Fruit fly (Drosophila melanogaster) whole organism, embryonic: ENCODE measurements around the gene CG16985.

Experiments
- C15 ChIP-seq: fragments of 200-800 bp; sonication (Bioruptor generic); IDR thresholded peaks from 3 replicates; pipeline ENCODE4 v1.3.6; 2022; ENCODE audit warnings: missing biosample characterization, missing genetic modification characterization
- CG1024 ChIP-seq: fragments of 200-800 bp; sonication (Bioruptor generic); IDR thresholded peaks from 2 replicates; pipeline ENCODE4 v1.3.6; 2022; ENCODE audit warnings: missing biosample characterization, missing genetic modification characterization
- CG16815 ChIP-seq: fragments of 200-800 bp; sonication (Bioruptor generic); optimal IDR thresholded peaks from 3 replicates; lab custom pipeline; 2017; ENCODE audit warnings: missing biosample characterization, mild to moderate bottlenecking, missing genetic modification characterization
- CG17328 ChIP-seq: fragments of 200-800 bp; sonication (Bioruptor generic); IDR thresholded peaks from 2 replicates; pipeline ENCODE4 v1.3.6; 2022; ENCODE audit warnings: missing biosample characterization, missing genetic modification characterization
- CG17361 ChIP-seq: fragments of 200-800 bp; sonication (Bioruptor generic); IDR thresholded peaks from 3 replicates; pipeline ENCODE4 v1.3.6; 2022; ENCODE audit warnings: missing biosample characterization, missing genetic modification characterization
- CG17385 ChIP-seq: fragments of 200-800 bp; sonication (Bioruptor generic); optimal IDR thresholded peaks from 3 replicates; lab custom pipeline; 2018; ENCODE audit warnings: missing biosample characterization, mild to moderate bottlenecking, missing genetic modification characterization
- CG17802 ChIP-seq: fragments of 200-800 bp; sonication (Bioruptor generic); optimal IDR thresholded peaks from 2 replicates; lab custom pipeline; 2018; ENCODE audit warnings: missing biosample characterization, mild to moderate bottlenecking, missing genetic modification characterization, moderate library complexity
- CG1792 ChIP-seq: fragments of 200-800 bp; sonication (Bioruptor generic); optimal IDR thresholded peaks from 2 replicates; lab custom pipeline; 2016; ENCODE audit warnings: missing biosample characterization, missing genetic modification characterization
- CG18599 ChIP-seq: fragments of 200-800 bp; sonication (Bioruptor generic); optimal IDR thresholded peaks from 3 replicates; lab custom pipeline; 2017; ENCODE audit warnings: missing biosample characterization, missing genetic modification characterization, mild to moderate bottlenecking, moderate library complexity, missing genetic modification reagents
- CG18619 ChIP-seq: fragments of 200-800 bp; sonication (Bioruptor generic); optimal IDR thresholded peaks from 3 replicates; lab custom pipeline; 2017; ENCODE audit warnings: missing biosample characterization, mild to moderate bottlenecking, missing genetic modification characterization
- CG2120 ChIP-seq: fragments of 200-800 bp; sonication (Bioruptor generic); optimal IDR thresholded peaks from 3 replicates; lab custom pipeline; 2016; ENCODE audit warnings: missing biosample characterization, missing genetic modification characterization
- CG31224 ChIP-seq: fragments of 200-800 bp; sonication (Bioruptor generic); IDR thresholded peaks from 2 replicates; pipeline ENCODE4 v1.3.6; 2022; ENCODE audit warnings: missing biosample characterization, missing genetic modification characterization
- CG3163 ChIP-seq: fragments of 200-800 bp; sonication (Bioruptor generic); optimal IDR thresholded peaks from 3 replicates; lab custom pipeline; 2016; ENCODE audit warnings: missing biosample characterization, missing genetic modification characterization
- CG9932 ChIP-seq: fragments of 200-800 bp; sonication (Bioruptor generic); IDR thresholded peaks from 2 replicates; pipeline ENCODE4 v1.3.6; 2022; ENCODE audit warnings: missing biosample characterization, missing genetic modification characterization
- CTCF ChIP-seq: fragments of 200-800 bp; sonication (Bioruptor generic); optimal IDR thresholded peaks from 2 replicates; lab custom pipeline; 2017; ENCODE audit warnings: missing biosample characterization, mild to moderate bottlenecking, missing genetic modification characterization, moderate library complexity
- ERR ChIP-seq: fragments of 200-800 bp; sonication (Bioruptor generic); optimal IDR thresholded peaks from 2 replicates; lab custom pipeline; 2016; ENCODE audit warnings: missing biosample characterization, missing genetic modification characterization
- Elba2 ChIP-seq: fragments of 200-800 bp; sonication (Bioruptor generic); optimal IDR thresholded peaks from 3 replicates; lab custom pipeline; 2016; ENCODE audit warnings: missing biosample characterization, missing genetic modification characterization
- GATAe ChIP-seq: fragments of 200-800 bp; sonication (Bioruptor generic); conservative IDR thresholded peaks from 2 replicates; pipeline ENCODE4 v1.3.6; 2022; ENCODE audit warnings: missing biosample characterization, missing genetic modification characterization
- Mes4 ChIP-seq: fragments of 200-800 bp; sonication (Bioruptor generic); optimal IDR thresholded peaks from 2 replicates; lab custom pipeline; 2016; ENCODE audit warnings: missing biosample characterization, missing genetic modification characterization
- Mrtf ChIP-seq: fragments of 200-800 bp; sonication (Bioruptor generic); IDR thresholded peaks from 3 replicates; pipeline ENCODE4 v1.3.6; 2022; ENCODE audit warnings: missing biosample characterization, missing genetic modification characterization
- Neu2 ChIP-seq: fragments of 200-800 bp; sonication (Bioruptor generic); optimal IDR thresholded peaks from 3 replicates; lab custom pipeline; 2016; ENCODE audit warnings: missing biosample characterization, missing genetic modification characterization, borderline replicate concordance
- Six4 ChIP-seq: fragments of 200-800 bp; sonication (Bioruptor generic); optimal IDR thresholded peaks from 2 replicates; lab custom pipeline; 2016; ENCODE audit warnings: missing biosample characterization, missing genetic modification characterization
- Vsx1 ChIP-seq: fragments of 200-800 bp; sonication (Bioruptor generic); optimal IDR thresholded peaks from 2 replicates; lab custom pipeline; 2017; ENCODE audit warnings: missing biosample characterization, mild to moderate bottlenecking, missing genetic modification characterization, missing genetic modification reagents
- ap ChIP-seq: fragments of 200-800 bp; sonication (Bioruptor generic); IDR thresholded peaks from 2 replicates; pipeline ENCODE4 v1.3.6; 2022; ENCODE audit warnings: missing biosample characterization, missing genetic modification characterization
- ara ChIP-seq: fragments of 200-800 bp; sonication (Bioruptor generic); IDR thresholded peaks from 2 replicates; pipeline ENCODE4 v1.3.6; 2022; ENCODE audit warnings: missing biosample characterization, missing genetic modification characterization
- ash1 ChIP-seq: fragments of 200-800 bp; sonication (Bioruptor generic); optimal IDR thresholded peaks from 2 replicates; lab custom pipeline; 2018; ENCODE audit warnings: missing biosample characterization, mild to moderate bottlenecking, missing genetic modification characterization
- bowl ChIP-seq: fragments of 200-800 bp; sonication (Bioruptor generic); IDR thresholded peaks from 2 replicates; pipeline ENCODE4 v1.3.6; 2022; ENCODE audit warnings: missing biosample characterization, missing genetic modification characterization
- btn ChIP-seq: fragments of 200-800 bp; sonication (Bioruptor generic); optimal IDR thresholded peaks from 2 replicates; lab custom pipeline; 2016; ENCODE audit warnings: missing biosample characterization, missing genetic modification characterization
- corto ChIP-seq: fragments of 200-800 bp; sonication (Bioruptor generic); optimal IDR thresholded peaks from 2 replicates; lab custom pipeline; 2016; ENCODE audit warnings: missing biosample characterization, mild to moderate bottlenecking, missing genetic modification characterization, moderate library complexity
- crp ChIP-seq, 2 experiments: fragments of 200-800 bp; sonication (Bioruptor generic); optimal IDR thresholded peaks; 2 replicates in 1 of 2; 3 replicates in 1 of 2; lab custom pipeline; 2017; ENCODE audit warnings: missing biosample characterization in 2 of 2, missing genetic modification characterization in 2 of 2, mild to moderate bottlenecking in 1 of 2, moderate library complexity in 1 of 2
- dpn ChIP-seq, 2 experiments: fragments of 200-800 bp; sonication (Bioruptor generic); optimal IDR thresholded peaks; 3 replicates each; lab custom pipeline; 2016; ENCODE audit warnings: missing biosample characterization in 2 of 2, missing genetic modification characterization in 2 of 2
- emc ChIP-seq: fragments of 200-800 bp; sonication (Bioruptor generic); optimal IDR thresholded peaks from 2 replicates; lab custom pipeline; 2016; ENCODE audit warnings: missing biosample characterization, missing genetic modification characterization
- fd3F ChIP-seq: fragments of 200-800 bp; sonication (Bioruptor generic); optimal IDR thresholded peaks from 2 replicates; lab custom pipeline; 2018; ENCODE audit warnings: missing biosample characterization, mild to moderate bottlenecking, missing genetic modification characterization, moderate library complexity
- ftz-f1 ChIP-seq: fragments of 200-800 bp; sonication (Bioruptor generic); optimal IDR thresholded peaks from 2 replicates; lab custom pipeline; 2016; ENCODE audit warnings: missing biosample characterization, missing genetic modification characterization
- gro ChIP-seq: fragments of 200-800 bp; sonication (Bioruptor generic); optimal IDR thresholded peaks from 2 replicates; lab custom pipeline; 2016; ENCODE audit warnings: missing biosample characterization, missing genetic modification characterization
- gsb ChIP-seq: fragments of 200-800 bp; sonication (Bioruptor generic); IDR thresholded peaks from 2 replicates; pipeline ENCODE4 v1.3.6; 2022; ENCODE audit warnings: missing biosample characterization, missing genetic modification characterization
- jumu ChIP-seq: fragments of 200-800 bp; sonication (Bioruptor generic); optimal IDR thresholded peaks from 3 replicates; lab custom pipeline; 2016; ENCODE audit warnings: missing biosample characterization, missing genetic modification characterization
- otp ChIP-seq: fragments of 200-800 bp; sonication (Bioruptor generic); IDR thresholded peaks from 3 replicates; pipeline ENCODE4, ENCODE4 v1.3.6; 2022; ENCODE audit warnings: missing biosample characterization, missing genetic modification characterization
- pan ChIP-seq, 4 experiments: fragments of >200 bp in 3 of 4; fragments of 200-800 bp in 1 of 4; sonication (Bioruptor generic) in 1 of 4; optimal IDR thresholded peaks in 3 of 4; IDR thresholded peaks in 1 of 4; 2 replicates each; pipeline versions ENCODE4 v1.3.6 to Lab custom; 2017 to 2022; ENCODE audit warnings: missing biosample characterization in 2 of 4, missing genetic modification characterization in 2 of 4, mixed read lengths in 1 of 4
- pita ChIP-seq: fragments of 200-800 bp; sonication (Bioruptor generic); optimal IDR thresholded peaks from 2 replicates; lab custom pipeline; 2017; ENCODE audit warnings: missing biosample characterization, mild to moderate bottlenecking, missing genetic modification characterization
- pnt ChIP-seq: fragments of 200-800 bp; sonication (Bioruptor generic); optimal IDR thresholded peaks from 3 replicates; lab custom pipeline; 2016; ENCODE audit warnings: missing biosample characterization, missing genetic modification characterization
- pros ChIP-seq: fragments of 200-800 bp; sonication (Bioruptor generic); optimal IDR thresholded peaks from 3 replicates; lab custom pipeline; 2019; ENCODE audit warnings: missing biosample characterization, mild to moderate bottlenecking, missing genetic modification characterization, moderate library complexity
- scrt ChIP-seq: fragments of 200-800 bp; sonication (Bioruptor generic); optimal IDR thresholded peaks from 2 replicates; lab custom pipeline; 2018; ENCODE audit warnings: missing biosample characterization, mild to moderate bottlenecking, missing genetic modification characterization, moderate library complexity
- sima ChIP-seq: fragments of 200-800 bp; sonication (Bioruptor generic); optimal IDR thresholded peaks from 2 replicates; lab custom pipeline; 2016; ENCODE audit warnings: missing biosample characterization, missing genetic modification characterization
- slp2 ChIP-seq: fragments of 200-800 bp; sonication (Bioruptor generic); optimal IDR thresholded peaks from 2 replicates; lab custom pipeline; 2016; ENCODE audit warnings: missing biosample characterization, missing genetic modification characterization
- sug ChIP-seq: fragments of 200-800 bp; optimal IDR thresholded peaks from 2 replicates; lab custom pipeline; 2019; ENCODE audit warnings: missing biosample characterization, mild to moderate bottlenecking, missing genetic modification characterization, moderate library complexity
- toy ChIP-seq: fragments of 200-800 bp; sonication (Bioruptor generic); IDR thresholded peaks from 2 replicates; pipeline ENCODE4 v1.3.6; 2022; ENCODE audit warnings: missing biosample characterization, missing genetic modification characterization
- vnd ChIP-seq: fragments of 200-800 bp; sonication (Bioruptor generic); IDR thresholded peaks from 3 replicates; pipeline ENCODE4 v1.3.6; 2022; ENCODE audit warnings: missing biosample characterization, missing genetic modification characterization; ENCODE audit not compliant: partially characterized antibody
- wor ChIP-seq: fragments of 200-800 bp; sonication (Bioruptor generic); IDR thresholded peaks from 2 replicates; pipeline ENCODE4 v1.3.6; 2022; ENCODE audit warnings: missing biosample characterization, missing genetic modification characterization
- zen ChIP-seq: fragments of 200-800 bp; sonication (Bioruptor generic); optimal IDR thresholded peaks from 3 replicates; lab custom pipeline; 2018; ENCODE audit warnings: missing biosample characterization, mild to moderate bottlenecking, missing genetic modification characterization, moderate library complexity

Gene CG16985

dm6 chr3L:2584119-2584805 lies 14.8 kb upstream of the CG16985 start (continued):
- TF ChIP-seq sima (no peak), pita (GFP tag; lab: Kevin White, UChicago) (no peak), Mes4 (peak; percentile 77), ash1 (peak; percentile 22), CG17328 (GFP tag; lab: Robert Waterston, UW) (peak; percentile 46), pnt (GFP tag; lab: Kevin White, UChicago) (peak; percentile 57), pros (GFP tag; lab: Kevin White, UChicago) (peak; percentile 91), pan (optimal IDR thresholded peaks at IDR 0.05; lab: Kevin White, UChicago) (no peak), pan (GFP tag; optimal IDR thresholded peaks at IDR 0.05 in 1 of 2, IDR thresholded peaks at IDR 0.05 in 1 of 2) (peak in 1 of 2 experiments; percentile 72), scrt (GFP tag; lab: Kevin White, UChicago) (peak; percentile 69), toy (GFP tag; lab: Robert Waterston, UW) (0 out of 2 replicates have a peak, but pooled peaks have one; percentile 43), ftz-f1 (no peak), CG17361 (GFP tag; lab: Robert Waterston, UW) (peak; percentile 98), slp2 (GFP tag; lab: Kevin White, UChicago) (peak; percentile 76), C15 (GFP tag; lab: Robert Waterston, UW) (no peak), vnd (GFP tag; lab: Robert Waterston, UW) (no peak), crp (GFP tag; optimal IDR thresholded peaks at IDR 0.05; lab: Kevin White, UChicago) (peak in 1 of 2 experiments; percentile 31), CG17385 (GFP tag; lab: Kevin White, UChicago) (peak; percentile 88), CG18599 (GFP tag; lab: Kevin White, UChicago) (peak; percentile 92), Elba2 (GFP tag; lab: Kevin White, UChicago) (no peak), CG16815 (GFP tag; lab: Kevin White, UChicago) (peak; percentile 65), CG1024 (no peak), CG31224 (GFP tag; lab: Robert Waterston, UW) (no peak; the same call in 1 of the 2 replicates), fd3F (GFP tag; lab: Kevin White, UChicago) (peak; percentile 65), GATAe (GFP tag; lab: Robert Waterston, UW) (no peak), ara (GFP tag; lab: Robert Waterston, UW) (0 out of 2 replicates have a peak, but pooled peaks have one; percentile 37), gro (peak; percentile 84), CG3163 (no peak), CG18619 (GFP tag; lab: Kevin White, UChicago) (peak; percentile 87), sug (peak; percentile 62), emc (no peak), bowl (GFP tag; lab: Robert Waterston, UW) (no peak), gsb (GFP tag; lab: Robert Waterston, UW) (no peak; the same call in none of the 2 replicates), jumu (GFP tag; lab: Kevin White, UChicago) (peak; percentile 63), CG1792 (GFP tag; lab: Kevin White, UChicago) (no peak), CG2120 (GFP tag; lab: Kevin White, UChicago) (peak; percentile 87), wor (GFP tag; lab: Robert Waterston, UW) (peak; percentile 65), zen (tag; lab: Kevin White, UChicago) (peak; percentile 31), CG17802 (tag; lab: Kevin White, UChicago) (peak; percentile 15), Neu2 (no peak), dpn (GFP tag; optimal IDR thresholded peaks at IDR 0.05; lab: Kevin White, UChicago) (peak; percentile 76 to 80), btn (GFP tag; lab: Kevin White, UChicago) (peak; percentile 59), CTCF (peak; percentile 45), ap (GFP tag; lab: Robert Waterston, UW) (peak; percentile 45), ERR (peak; percentile 64), Six4 (GFP tag; lab: Kevin White, UChicago) (peak; percentile 81), CG9932 (GFP tag; lab: Robert Waterston, UW) (peak; percentile 35; the same call in 1 of the 2 replicates), Mrtf (GFP tag; lab: Robert Waterston, UW) (peak; percentile 46), otp (no peak), corto (GFP tag; lab: Kevin White, UChicago) (no peak), Vsx1 (GFP tag; lab: Kevin White, UChicago) (peak; percentile 68)
